Worm (Caenorhabditis elegans): ENCODE measurements around the gene nhr-47.

DNA sequence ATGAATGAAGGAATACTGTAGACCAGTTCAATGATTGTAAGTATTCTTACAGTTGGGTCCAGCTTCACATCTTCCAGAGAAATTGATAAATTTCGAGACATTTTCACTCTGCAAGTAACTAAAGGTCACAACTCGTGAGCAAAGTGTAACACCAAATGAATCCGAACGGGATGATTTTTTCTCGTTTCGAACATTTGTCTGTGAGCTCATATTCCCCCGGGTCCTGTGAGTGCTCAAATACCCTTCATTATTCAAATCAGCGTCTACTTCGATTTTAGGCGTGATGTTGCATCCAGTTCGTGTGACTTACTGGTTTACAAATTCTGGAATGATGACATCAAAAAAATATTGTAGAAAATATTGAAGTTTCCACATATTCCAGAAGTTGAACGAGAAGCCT is 39.7 kb upstream of the nhr-47 start, which contains the start of gene srg-68:
- TF ChIP-seq ceh-34 (tag; optimal IDR thresholded peaks at IDR 0.05) = no peak
- no peak for TF ChIP-seq pax-1 (tag; optimal IDR thresholded peaks at IDR 0.05)
- no peak for TF ChIP-seq pag-3 (tag; optimal IDR thresholded peaks at IDR 0.05; ENCODE audit: borderline replicate concordance)
